Worm (Caenorhabditis elegans) whole organism, late embryonic: ENCODE results near the gene nhr-94.

Experiments
- T23F11.4 ChIP-seq: fragments of 200-800 bp; sonication (Bioruptor generic); optimal IDR thresholded peaks from 2 replicates; lab custom pipeline; 2018; ENCODE audit warnings: mild to moderate bottlenecking, missing genetic modification characterization, missing compliant biosample characterization
- ama-1 ChIP-seq: fragments of 150-350 bp; optimal IDR thresholded peaks from 2 replicates; lab custom pipeline; 2014
- ceh-19 ChIP-seq: fragments of 200-800 bp; sonication (Bioruptor generic); optimal IDR thresholded peaks from 2 replicates; lab custom pipeline; 2018; ENCODE audit warnings: mild to moderate bottlenecking, missing genetic modification characterization, missing compliant biosample characterization
- ceh-2 ChIP-seq: sonication (generic microtip); optimal IDR thresholded peaks from 2 replicates; lab custom pipeline; 2016; ENCODE audit warnings: missing genotype, missing genetic modification characterization, missing compliant biosample characterization
- nhr-11 ChIP-seq: fragments of 150-350 bp; optimal IDR thresholded peaks from 2 replicates; lab custom pipeline; 2014; ENCODE audit warnings: missing biosample characterization, missing genetic modification characterization
- pag-3 ChIP-seq: sonication (generic microtip); optimal IDR thresholded peaks from 2 replicates; lab custom pipeline; 2016; ENCODE audit warnings: missing compliant biosample characterization, missing genetic modification characterization, borderline replicate concordance
- pax-1 ChIP-seq: fragments of 150-350 bp; optimal IDR thresholded peaks from 2 replicates; lab custom pipeline; 2014; ENCODE audit warnings: missing biosample characterization, missing genetic modification characterization
- pha-4 ChIP-seq: fragments of 150-350 bp; optimal IDR thresholded peaks from 2 replicates; lab custom pipeline; 2018; ENCODE audit warnings: missing biosample characterization, missing genetic modification reagents, missing genetic modification characterization
- pqm-1 ChIP-seq: sonication (generic microtip); optimal IDR thresholded peaks from 2 replicates; lab custom pipeline; 2016; ENCODE audit warnings: missing genetic modification characterization, missing compliant biosample characterization
- tbx-2 ChIP-seq: sonication (generic microtip); optimal IDR thresholded peaks from 2 replicates; lab custom pipeline; 2016; ENCODE audit warnings: missing genetic modification characterization, missing compliant biosample characterization
- tbx-7 ChIP-seq: sonication (generic microtip); optimal IDR thresholded peaks from 2 replicates; lab custom pipeline; 2016; ENCODE audit warnings: missing genotype, missing genetic modification characterization, missing compliant biosample characterization
- unc-55 ChIP-seq: sonication (generic microtip); optimal IDR thresholded peaks from 2 replicates; lab custom pipeline; 2017; ENCODE audit warnings: missing biosample characterization, missing genetic modification reagents, missing genetic modification characterization
- unc-86 ChIP-seq: sonication (generic microtip); optimal IDR thresholded peaks from 2 replicates; lab custom pipeline; 2016; ENCODE audit warnings: missing genetic modification characterization, missing compliant biosample characterization

DNA sequence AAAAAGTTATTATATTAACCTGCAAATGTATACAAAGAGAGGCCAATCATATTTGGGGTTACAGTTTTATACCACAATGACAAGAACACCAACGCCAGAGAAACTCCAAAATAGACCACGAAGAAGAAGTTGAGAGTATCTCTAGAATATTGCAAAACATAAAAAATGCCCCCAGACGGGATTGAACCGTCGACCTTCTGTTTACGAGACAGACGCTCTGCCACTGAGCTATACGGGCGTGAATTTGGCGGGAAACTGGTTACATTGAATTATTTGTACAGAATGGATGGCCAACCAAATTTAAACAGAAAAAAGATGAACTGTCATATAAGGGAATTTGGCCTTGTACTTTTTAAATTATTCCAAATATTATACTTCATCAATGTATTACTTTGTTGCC is 44.4 kb upstream of the nhr-94 start:
- TF ChIP-seq ama-1 (lab: Kevin White, UChicago) = no peak
- TF ChIP-seq ceh-2 (tag; lab: Kevin White, UChicago) = no peak
- no peak for TF ChIP-seq unc-86 (tag; lab: Kevin White, UChicago)
- TF ChIP-seq tbx-2 (tag; lab: Kevin White, UChicago) = no peak
- TF ChIP-seq unc-55 (GFP tag; lab: Kevin White, UChicago) = no peak
- TF ChIP-seq pax-1 = no peak
- no peak for TF ChIP-seq ceh-19 (GFP tag; lab: Kevin White, UChicago)
- TF ChIP-seq pqm-1 (tag; lab: Kevin White, UChicago) = no peak
- TF ChIP-seq T23F11.4 (GFP tag; lab: Kevin White, UChicago) = peak; percentile 8
- no peak for TF ChIP-seq tbx-7 (tag; lab: Kevin White, UChicago)
- no peak for TF ChIP-seq nhr-11 (tag; lab: Kevin White, UChicago)
- TF ChIP-seq pha-4 (tag; lab: Kevin White, UChicago) = no peak
- TF ChIP-seq pag-3 (tag; lab: Kevin White, UChicago) = no peak
